Fruit fly (Drosophila melanogaster): ENCODE data around the gene Ucp4C.
A peak's percentile ranks its signal among the peaks of the same experiment; 100 is the strongest.

Gene Ucp4C

dm6 chr2L:5974122-5974521 lies 5.8 kb downstream of the Ucp4C start (continued):
- TF ChIP-seq ci (GFP tag; IDR thresholded peaks at IDR 0.05) (peak; percentile 73; the same call in 2 of the 3 replicates), CG5180 (GFP tag; optimal IDR thresholded peaks at IDR 0.05) (peak; percentile 62), CG2202 (tag; optimal IDR thresholded peaks at IDR 0.05) (peak; percentile 52), Hr51 (GFP tag; optimal IDR thresholded peaks at IDR 0.05) (peak; percentile 30 to 52), CG8281 (tag; optimal IDR thresholded peaks at IDR 0.05) (peak; percentile 52), dimm (GFP tag; IDR thresholded peaks at IDR 0.05) (no peak), D (optimal IDR thresholded peaks at IDR 0.05) (no peak), D (GFP tag; optimal IDR thresholded peaks at IDR 0.05) (peak; percentile 46), CG11695 (GFP tag; IDR thresholded peaks at IDR 0.05) (peak; percentile 27; the same call in 1 of the 3 replicates), dm (GFP tag; optimal IDR thresholded peaks at IDR 0.05) (no peak), sc (optimal IDR thresholded peaks at IDR 0.05) (no peak), sc (GFP tag; optimal IDR thresholded peaks at IDR 0.05) (peak; percentile 55), Hand (GFP tag; optimal IDR thresholded peaks at IDR 0.05) (peak; percentile 34), ash1 (GFP tag; optimal IDR thresholded peaks at IDR 0.05) (peak; percentile 49), CG8290 (GFP tag; optimal IDR thresholded peaks at IDR 0.05) (peak; percentile 15), CG8290 (tag; optimal IDR thresholded peaks at IDR 0.05) (peak in 1 of 2 experiments; percentile 87), CG1603 (tag; optimal IDR thresholded peaks at IDR 0.05) (peak; percentile 32), Sox102F (GFP tag; optimal IDR thresholded peaks at IDR 0.05) (peak; percentile 40), kni (GFP tag; optimal IDR thresholded peaks at IDR 0.05) (peak; percentile 82), B-H2 (GFP tag; optimal IDR thresholded peaks at IDR 0.05) (peak; percentile 71), Pdp1 (GFP tag; optimal IDR thresholded peaks at IDR 0.05) (peak in 1 of 2 experiments; percentile 4), unpg (GFP tag; optimal IDR thresholded peaks at IDR 0.05) (peak; percentile 55), bcd (GFP tag; optimal IDR thresholded peaks at IDR 0.05) (peak; percentile 49), Asciz (GFP tag; optimal IDR thresholded peaks at IDR 0.05) (peak; percentile 79), CG34376 (GFP tag; optimal IDR thresholded peaks at IDR 0.05) (peak; percentile 45), chn (GFP tag; optimal IDR thresholded peaks at IDR 0.05) (no peak), ATbp (GFP tag; optimal IDR thresholded peaks at IDR 0.05) (peak; percentile 92), CkIIα-i1 (GFP tag; IDR thresholded peaks at IDR 0.05) (no peak), CG2116 (GFP tag; optimal IDR thresholded peaks at IDR 0.05) (peak; percentile 9), Oli (tag; optimal IDR thresholded peaks at IDR 0.05) (no peak), Max (GFP tag; optimal IDR thresholded peaks at IDR 0.05) (peak; percentile 14), CG32532 (GFP tag; IDR thresholded peaks at IDR 0.05) (peak; percentile 21; the same call in 1 of the 2 replicates), her (GFP tag; optimal IDR thresholded peaks at IDR 0.05) (peak; percentile 27), gcm (GFP tag; optimal IDR thresholded peaks at IDR 0.05) (peak; percentile 57), Optix (GFP tag; IDR thresholded peaks at IDR 0.05) (0 out of 3 replicates have a peak, but pooled peaks have one; percentile 22), nom (GFP tag; optimal IDR thresholded peaks at IDR 0.05) (no peak), Ssrp (tag; optimal IDR thresholded peaks at IDR 0.05) (no peak), Sox100B (GFP tag; optimal IDR thresholded peaks at IDR 0.05) (peak; percentile 76), bigmax (GFP tag; optimal IDR thresholded peaks at IDR 0.05) (peak; percentile 11), Med (GFP tag) (peak; percentile 91), insv (GFP tag; optimal IDR thresholded peaks at IDR 0.05) (peak in 1 of 2 experiments; percentile 55), CG2199 (GFP tag; IDR thresholded peaks at IDR 0.05) (0 out of 3 replicates have a peak, but pooled peaks have one; percentile 52), cwo (GFP tag; optimal IDR thresholded peaks at IDR 0.05) (peak; percentile 12), Aef1 (GFP tag; IDR thresholded peaks at IDR 0.05) (no peak), Gsc (GFP tag; IDR thresholded peaks at IDR 0.05) (no peak), HLH3B (GFP tag; IDR thresholded peaks at IDR 0.05) (peak; percentile 64; the same call in 1 of the 2 replicates), Fer3 (tag; optimal IDR thresholded peaks at IDR 0.05) (peak; percentile 63), CG18262 (tag; optimal IDR thresholded peaks at IDR 0.05) (peak; percentile 38), CG8924 (tag; optimal IDR thresholded peaks at IDR 0.05) (peak; percentile 59)
